Worm (Caenorhabditis elegans) whole organism, L3 larva: ENCODE measurements around the gene idpp-9.

Experiments
- ama-1 ChIP-seq: fragments of 150-350 bp; optimal IDR thresholded peaks from 2 replicates; lab custom pipeline; 2018
- ceh-82 ChIP-seq: fragments of 150-350 bp; optimal IDR thresholded peaks from 2 replicates; lab custom pipeline; 2014; ENCODE audit warnings: missing biosample characterization, missing genetic modification characterization
- egl-27 ChIP-seq: sonication (generic microtip); optimal IDR thresholded peaks from 4 replicates; lab custom pipeline; 2017; ENCODE audit warnings: missing biosample characterization, missing genetic modification reagents, missing genetic modification characterization
- egl-5 ChIP-seq: fragments of 150-350 bp; optimal IDR thresholded peaks from 2 replicates; lab custom pipeline; 2017; ENCODE audit warnings: missing biosample characterization, missing genetic modification reagents, missing genetic modification characterization, inconsistent platforms
- elt-3 ChIP-seq, 3 experiments: fragments of 150-350 bp in 1 of 3; sonication (generic microtip) in 2 of 3; optimal IDR thresholded peaks; 2 replicates in 2 of 3; 4 replicates in 1 of 3; lab custom pipeline; 2014 to 2017; ENCODE audit warnings: missing biosample characterization in 3 of 3, missing genetic modification characterization in 3 of 3
- fkh-10 ChIP-seq: sonication (generic microtip); optimal IDR thresholded peaks from 2 replicates; lab custom pipeline; 2017; ENCODE audit warnings: missing biosample characterization, missing genetic modification reagents, missing genetic modification characterization
- hmg-11 ChIP-seq: sonication (generic microtip); optimal IDR thresholded peaks from 2 replicates; lab custom pipeline; 2016; ENCODE audit warnings: missing genetic modification characterization, missing compliant biosample characterization
- lin-39 ChIP-seq: fragments of 150-350 bp; optimal IDR thresholded peaks from 2 replicates; lab custom pipeline; 2018; ENCODE audit warnings: missing biosample characterization, missing genetic modification reagents, missing genetic modification characterization
- nhr-12 ChIP-seq: fragments of 150-350 bp; optimal IDR thresholded peaks from 2 replicates; lab custom pipeline; 2014; ENCODE audit warnings: missing biosample characterization, missing genetic modification characterization
- nhr-77 ChIP-seq: fragments of 150-350 bp; optimal IDR thresholded peaks from 2 replicates; lab custom pipeline; 2014; ENCODE audit warnings: missing biosample characterization, missing genetic modification characterization
- skn-1 ChIP-seq: fragments of 150-350 bp; optimal IDR thresholded peaks from 2 replicates; lab custom pipeline; 2014; ENCODE audit warnings: missing biosample characterization, missing genetic modification characterization
- snpc-4 ChIP-seq: fragments of 150-350 bp; optimal IDR thresholded peaks from 2 replicates; lab custom pipeline; 2014; ENCODE audit warnings: missing biosample characterization, missing genetic modification characterization
- ztf-11 ChIP-seq: fragments of 150-350 bp; optimal IDR thresholded peaks from 2 replicates; lab custom pipeline; 2014; ENCODE audit warnings: missing biosample characterization, missing genetic modification characterization

- TF ChIP-seq hmg-11 (no peak), fkh-10 (GFP tag; lab: Kevin White, UChicago) (no peak), lin-39 (tag; lab: Kevin White, UChicago) (no peak), ama-1 (lab: Kevin White, UChicago) (no peak), snpc-4 (no peak), ceh-82 (tag; lab: Kevin White, UChicago) (no peak), elt-3 (tag; optimal IDR thresholded peaks at IDR 0.05; lab: Kevin White, UChicago) (no peak), nhr-12 (tag; lab: Kevin White, UChicago) (no peak), ztf-11 (tag; lab: Kevin White, UChicago) (no peak), nhr-77 (no peak), egl-5 (tag; lab: Kevin White, UChicago) (no peak), egl-27 (no peak), skn-1 (no peak)
Observed at ce11 chrX:3911280-3911679, 4.4 kb downstream of the idpp-9 start, which contains the start of gene T22B2.5.
